Fruit fly (Drosophila melanogaster) whole organism, wandering third instar larva: Measurements from ENCODE around the gene AANATL2.

Source experiments
- Abd-B ChIP-seq: fragments of >200 bp; optimal IDR thresholded peaks from 2 replicates; lab custom pipeline; 2017; ENCODE audit warnings: missing biosample characterization, missing genetic modification characterization
- Dfd ChIP-seq: fragments of >200 bp; optimal IDR thresholded peaks from 2 replicates; lab custom pipeline; 2017; ENCODE audit warnings: missing biosample characterization, missing genetic modification characterization
- OdsH ChIP-seq: fragments of 200-800 bp; sonication (Bioruptor generic); optimal IDR thresholded peaks from 2 replicates; lab custom pipeline; 2016; ENCODE audit warnings: missing biosample characterization, mild to moderate bottlenecking, missing genetic modification characterization
- Sp1 ChIP-seq: fragments of 200-800 bp; sonication (Bioruptor generic); optimal IDR thresholded peaks from 3 replicates; lab custom pipeline; 2019; ENCODE audit warnings: missing biosample characterization, mild to moderate bottlenecking, missing genetic modification characterization, moderate library complexity
- dl ChIP-seq, 2 experiments: fragments of 175-275, 200-275 bp in 1 of 2; fragments of 200-275 bp in 1 of 2; sonication (Bioruptor generic); optimal IDR thresholded peaks; lab custom pipeline; 2018; ENCODE audit warnings: mild to moderate bottlenecking in 2 of 2, missing biosample characterization in 2 of 2, missing genetic modification characterization in 2 of 2, moderate library complexity in 2 of 2; ENCODE audit not compliant: partially characterized antibody in 2 of 2, insufficient read depth in 1 of 2
- dmrt93B ChIP-seq: fragments of 200-800 bp; sonication (Bioruptor generic); optimal IDR thresholded peaks from 2 replicates; lab custom pipeline; 2018; ENCODE audit warnings: missing biosample characterization, mild to moderate bottlenecking, missing genetic modification characterization
- fru ChIP-seq: fragments of 200-800 bp; sonication (Bioruptor generic); optimal IDR thresholded peaks from 3 replicates; lab custom pipeline; 2016; ENCODE audit warnings: missing biosample characterization, mild to moderate bottlenecking, missing genetic modification characterization
- jim ChIP-seq: fragments of 175-275, 200-325 bp; sonication (Bioruptor generic); optimal IDR thresholded peaks from 2 replicates; lab custom pipeline; 2016; ENCODE audit warnings: missing biosample characterization, mild to moderate bottlenecking, missing genetic modification characterization
- lola ChIP-seq: fragments of >200 bp; optimal IDR thresholded peaks from 2 replicates; lab custom pipeline; 2017; ENCODE audit warnings: missing biosample characterization, missing genetic modification characterization
- pan ChIP-seq: fragments of >200 bp; optimal IDR thresholded peaks from 2 replicates; lab custom pipeline; 2017
- sv ChIP-seq: fragments of 200-800 bp; sonication (Bioruptor generic); optimal IDR thresholded peaks from 3 replicates; lab custom pipeline; 2016; ENCODE audit warnings: missing biosample characterization, missing genetic modification characterization
- usp ChIP-seq: fragments of >200 bp; optimal IDR thresholded peaks from 2 replicates; lab custom pipeline; 2017; ENCODE audit warnings: missing biosample characterization, missing genetic modification characterization

- TF ChIP-seq OdsH (GFP tag; lab: Kevin White, UChicago) (no peak), usp (GFP tag; lab: Kevin White, UChicago) (no peak), Dfd (GFP tag; lab: Kevin White, UChicago) (no peak), lola (no peak), dl (GFP tag; optimal IDR thresholded peaks at IDR 0.05; lab: Kevin White, UChicago; ENCODE audit: insufficient read depth in 1 of 2, partially characterized antibody in 2 of 2) (no peak), Sp1 (GFP tag; lab: Kevin White, UChicago) (no peak), fru (no peak), Abd-B (GFP tag; lab: Kevin White, UChicago) (no peak), jim (no peak), sv (GFP tag; lab: Kevin White, UChicago) (no peak), pan (lab: Kevin White, UChicago) (no peak), dmrt93B (no peak)
Observed at dm6 chr2L:6220966-6221365, 34.7 kb upstream of the AANATL2 start.
